Worm (Caenorhabditis elegans) whole organism, L4 larva: ENCODE measurements around the gene srh-219.

Experiments used
- F49E8.2 ChIP-seq: sonication (generic microtip); optimal IDR thresholded peaks from 2 replicates; lab custom pipeline; 2016; ENCODE audit warnings: missing compliant biosample characterization, mild to moderate bottlenecking, missing genetic modification characterization, borderline replicate concordance
- T26A8.4 ChIP-seq: fragments of 200-800 bp; sonication (Bioruptor generic); IDR thresholded peaks from 2 replicates; pipeline ENCODE4 v1.3.6; 2022; ENCODE audit warnings: missing genetic modification characterization, missing compliant biosample characterization
- Y105C5A.15 ChIP-seq: fragments of 200-800 bp; sonication (Bioruptor generic); IDR thresholded peaks from 2 replicates; pipeline ENCODE4 v1.3.6; 2022; ENCODE audit warnings: missing genetic modification characterization, missing compliant biosample characterization
- Y48G9A.11 ChIP-seq: fragments of 200-800 bp; sonication (Bioruptor generic); IDR thresholded peaks from 2 replicates; pipeline ENCODE4 v1.3.6; 2022; ENCODE audit warnings: missing genetic modification reagents, missing genetic modification characterization, missing compliant biosample characterization
- aha-1 ChIP-seq: fragments of 150-350 bp; peaks from one replicate; lab custom pipeline; 2014; ENCODE audit warnings: missing biosample characterization, missing genetic modification characterization
- aly-2 ChIP-seq: sonication (generic microtip); optimal IDR thresholded peaks from 2 replicates; lab custom pipeline; 2018; ENCODE audit warnings: missing biosample characterization, missing genetic modification characterization
- attf-4 ChIP-seq: sonication (generic microtip); optimal IDR thresholded peaks from 3 replicates; lab custom pipeline; 2017; ENCODE audit warnings: missing biosample characterization, missing genetic modification characterization
- ceh-32 ChIP-seq: sonication (generic microtip); optimal IDR thresholded peaks from 2 replicates; lab custom pipeline; 2016; ENCODE audit warnings: mild to moderate bottlenecking, missing genetic modification characterization, missing compliant biosample characterization; ENCODE audit not compliant: poor library complexity
- ceh-62 ChIP-seq: sonication (generic microtip); optimal IDR thresholded peaks from 2 replicates; lab custom pipeline; 2017; ENCODE audit warnings: missing biosample characterization, missing genetic modification characterization
- daf-16 ChIP-seq, 3 experiments: sonication (generic microtip); optimal IDR thresholded peaks; 2 replicates each; lab custom pipeline; 2016 to 2017; ENCODE audit warnings: missing genetic modification characterization in 3 of 3, missing genetic modification reagents in 3 of 3, mild to moderate bottlenecking in 2 of 3, missing compliant biosample characterization in 2 of 3, missing biosample characterization in 1 of 3, moderate library complexity in 1 of 3
- daf-19 ChIP-seq: fragments of 200-800 bp; sonication (Bioruptor generic); conservative IDR thresholded peaks from 2 replicates; pipeline ENCODE4 v1.3.6; 2022; ENCODE audit warnings: missing genetic modification characterization, missing compliant biosample characterization
- dmd-6 ChIP-seq: fragments of 200-800 bp; sonication (Bioruptor generic); IDR thresholded peaks from 2 replicates; pipeline ENCODE4 v1.3.6; 2022; ENCODE audit warnings: missing genetic modification reagents, missing genetic modification characterization, missing compliant biosample characterization
- dpl-1 ChIP-seq: fragments of 150-350 bp; optimal IDR thresholded peaks from 2 replicates; lab custom pipeline; 2014; ENCODE audit warnings: missing biosample characterization, missing genetic modification reagents, missing genetic modification characterization
- dve-1 ChIP-seq: sonication (generic microtip); optimal IDR thresholded peaks from 2 replicates; lab custom pipeline; 2017; ENCODE audit warnings: antibody characterized with exemption, mild to moderate bottlenecking, missing genetic modification characterization, missing compliant biosample characterization; ENCODE audit not compliant: insufficient read depth
- hlh-11 ChIP-seq: fragments of 200-800 bp; sonication (Bioruptor generic); optimal IDR thresholded peaks from 2 replicates; lab custom pipeline; 2018; ENCODE audit warnings: mild to moderate bottlenecking, missing genetic modification characterization, missing compliant biosample characterization
- hlh-30 ChIP-seq: sonication (generic microtip); optimal IDR thresholded peaks from 2 replicates; lab custom pipeline; 2017; ENCODE audit warnings: antibody characterized with exemption, mild to moderate bottlenecking, missing genetic modification characterization, missing compliant biosample characterization; ENCODE audit not compliant: insufficient read depth
- lin-39 ChIP-seq: fragments of 150-350 bp; optimal IDR thresholded peaks from 2 replicates; lab custom pipeline; 2014; ENCODE audit warnings: missing biosample characterization, missing genetic modification reagents, missing genetic modification characterization
- lsy-2 ChIP-seq, 2 experiments: fragments of 150-350 bp in 1 of 2; sonication (generic microtip) in 1 of 2; optimal IDR thresholded peaks; 2 replicates each; lab custom pipeline; 2014 to 2017; ENCODE audit warnings: missing biosample characterization in 2 of 2, missing genetic modification characterization in 2 of 2
- madf-9 ChIP-seq: fragments of 200-800 bp; sonication (Bioruptor generic); conservative IDR thresholded peaks from 2 replicates; pipeline ENCODE4 v1.3.6; 2022; ENCODE audit warnings: missing genetic modification reagents, missing genetic modification characterization, missing compliant biosample characterization
- mxl-3 ChIP-seq: fragments of 200-800 bp; sonication (Bioruptor generic); optimal IDR thresholded peaks from 2 replicates; lab custom pipeline; 2018; ENCODE audit warnings: mild to moderate bottlenecking, missing genetic modification characterization, missing compliant biosample characterization
- pha-4 ChIP-seq, 2 experiments: fragments of 150-350 bp in 1 of 2; fragments of 200-800 bp in 1 of 2; sonication (Bioruptor generic) in 1 of 2; IDR thresholded peaks in 1 of 2; optimal IDR thresholded peaks in 1 of 2; 2 replicates each; pipeline versions ENCODE4 v1.3.6 to Lab custom; 2014 to 2022; ENCODE audit warnings: missing genetic modification characterization in 2 of 2, missing genetic modification reagents in 2 of 2, missing biosample characterization in 1 of 2, missing compliant biosample characterization in 1 of 2
- pqm-1 ChIP-seq: sonication (generic microtip); optimal IDR thresholded peaks from 2 replicates; lab custom pipeline; 2017; ENCODE audit warnings: missing biosample characterization, missing genetic modification characterization
- sdz-12 ChIP-seq: fragments of 200-800 bp; sonication (Bioruptor generic); optimal IDR thresholded peaks from 2 replicates; lab custom pipeline; 2018; ENCODE audit warnings: mild to moderate bottlenecking, missing genetic modification characterization, missing compliant biosample characterization
- set-16 ChIP-seq: fragments of 200-800 bp; sonication (Bioruptor generic); IDR thresholded peaks from 2 replicates; pipeline ENCODE4 v1.3.6; 2022; ENCODE audit warnings: missing genetic modification reagents, missing genetic modification characterization, missing compliant biosample characterization
- spr-3 ChIP-seq: fragments of 200-800 bp; sonication (Bioruptor generic); optimal IDR thresholded peaks from 2 replicates; lab custom pipeline; 2018; ENCODE audit warnings: mild to moderate bottlenecking, missing genetic modification characterization, missing compliant biosample characterization
- unc-62 ChIP-seq, 3 experiments: fragments of 150-350 bp in 1 of 3; sonication (generic microtip); optimal IDR thresholded peaks in 2 of 3; peaks in 1 of 3; 1 replicate in 1 of 3; 2 replicates in 2 of 3; lab custom pipeline; 2014 to 2017; ENCODE audit warnings: missing biosample characterization in 3 of 3, missing genetic modification characterization in 3 of 3, missing genetic modification reagents in 3 of 3, missing genotype in 1 of 3
- zag-1 ChIP-seq: fragments of 150-350 bp; optimal IDR thresholded peaks from 2 replicates; lab custom pipeline; 2014; ENCODE audit warnings: missing biosample characterization, missing genetic modification characterization
- zip-11 ChIP-seq: fragments of 200-800 bp; sonication (Bioruptor generic); IDR thresholded peaks from 2 replicates; pipeline ENCODE4 v1.3.6; 2022; ENCODE audit warnings: missing genetic modification characterization, missing compliant biosample characterization

srh-219 gene

ce11 chrV:15515365-15515764 is 20.1 kb downstream of the srh-219 start (continued):
- TF ChIP-seq ceh-62 (tag; lab: Kevin White, UChicago) (no peak), aly-2 (tag; lab: Kevin White, UChicago) (no peak)

DNA sequence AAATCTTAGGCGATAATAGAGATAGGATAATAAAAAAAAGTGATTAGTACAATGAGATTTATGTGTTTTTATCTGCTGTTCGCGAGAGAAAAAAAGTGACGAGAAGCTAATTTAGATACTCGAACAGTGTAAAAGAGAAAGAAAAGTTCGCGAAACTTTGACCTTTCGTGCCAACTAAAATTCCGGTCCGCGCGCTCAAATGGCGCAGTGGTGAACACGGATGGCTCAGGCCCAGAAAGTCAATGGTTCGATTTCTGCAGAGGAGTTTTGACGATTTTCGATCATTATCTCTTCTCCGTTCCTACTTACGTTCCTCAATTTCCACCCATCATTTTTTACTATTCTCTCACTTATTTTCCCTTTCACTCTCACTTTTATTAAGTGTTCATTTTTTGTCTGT is 21.2 kb downstream of the srh-219 start:
- TF ChIP-seq zag-1 (tag; lab: Kevin White, UChicago) (no peak), set-16 (no peak)

DNA sequence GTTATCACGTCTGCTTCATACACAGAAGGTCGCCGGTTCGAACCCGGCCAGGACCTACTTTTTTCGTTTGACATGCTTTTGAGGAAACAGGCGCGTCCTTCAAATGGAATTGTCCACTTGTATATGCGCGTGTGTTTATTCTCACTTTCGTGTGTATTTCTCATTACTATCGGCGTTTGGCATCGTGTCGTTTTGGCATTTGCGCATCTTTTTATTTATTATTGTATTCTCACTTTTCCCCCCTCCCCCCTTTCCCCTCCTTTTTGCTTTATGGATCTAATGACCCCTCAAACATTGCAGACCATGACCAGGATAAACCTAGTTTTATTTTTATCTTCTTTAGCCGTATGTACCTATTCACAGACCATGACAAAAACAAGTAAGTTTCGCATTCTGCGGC is 22.1 kb downstream of the srh-219 start, which contains the start of gene F21A3.3:
F21A3.3 (plus strand) TSS at position 301 of the 400 bp plus-strand sequence.
- TF ChIP-seq madf-9 (GFP tag; lab: Robert Waterston, UW) (no peak), aha-1 (tag; lab: Kevin White, UChicago) (peak; percentile 86), spr-3 (no peak)

DNA sequence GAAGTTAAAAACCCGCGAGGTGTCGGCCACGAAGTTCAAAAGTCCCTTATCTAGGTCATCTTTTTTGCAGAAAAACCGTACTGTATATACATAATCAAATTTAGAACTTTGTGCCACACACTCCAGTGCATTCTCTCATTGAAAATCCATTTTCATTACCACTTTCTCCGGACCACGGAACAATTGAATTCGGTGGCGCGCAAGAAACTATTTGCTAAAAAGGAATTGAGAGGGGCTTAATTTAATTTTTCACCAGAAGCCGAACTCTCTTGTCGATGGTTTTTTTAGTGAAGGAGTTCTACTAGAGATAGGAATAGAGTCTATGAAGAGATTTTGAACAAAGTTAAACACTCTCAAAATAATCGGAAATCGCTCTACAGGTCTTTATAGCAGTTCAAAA is 24.6 kb downstream of the srh-219 start:
- TF ChIP-seq Y48G9A.11 (GFP tag; lab: Robert Waterston, UW) = no peak
- peak; percentile 56 for TF ChIP-seq aha-1 (tag; lab: Kevin White, UChicago)
- 0 out of 2 replicates have a peak, but pooled peaks have one; percentile 15 for TF ChIP-seq T26A8.4

DNA sequence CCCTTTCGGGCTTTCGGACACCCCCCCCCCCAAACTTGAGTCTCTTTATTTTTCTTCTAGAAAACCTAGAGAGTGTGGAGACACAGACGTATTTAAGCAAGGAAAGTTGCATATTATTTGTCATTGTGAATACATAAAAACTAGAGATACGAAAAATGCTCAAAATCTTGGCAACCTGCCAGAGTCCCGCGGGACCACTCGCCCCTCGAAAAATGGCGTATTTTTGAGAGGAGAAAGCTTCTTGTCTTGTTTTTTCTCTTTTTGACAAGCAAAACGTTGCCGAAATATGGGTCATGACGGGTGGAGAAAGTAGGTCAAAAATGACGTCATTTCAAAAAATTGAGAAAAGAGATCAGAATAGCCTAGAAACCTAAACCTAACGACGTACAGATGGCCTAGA is 25.1 kb downstream of the srh-219 start:
- peak in 1 of 2 experiments; percentile 87 for TF ChIP-seq unc-62 (GFP tag; optimal IDR thresholded peaks at IDR 0.05 in 1 of 2; lab: Kevin White, UChicago)
- no peak for TF ChIP-seq unc-62 (tag; optimal IDR thresholded peaks at IDR 0.05; lab: Kevin White, UChicago)
- no peak for TF ChIP-seq sdz-12 (GFP tag; lab: Kevin White, UChicago)

DNA sequence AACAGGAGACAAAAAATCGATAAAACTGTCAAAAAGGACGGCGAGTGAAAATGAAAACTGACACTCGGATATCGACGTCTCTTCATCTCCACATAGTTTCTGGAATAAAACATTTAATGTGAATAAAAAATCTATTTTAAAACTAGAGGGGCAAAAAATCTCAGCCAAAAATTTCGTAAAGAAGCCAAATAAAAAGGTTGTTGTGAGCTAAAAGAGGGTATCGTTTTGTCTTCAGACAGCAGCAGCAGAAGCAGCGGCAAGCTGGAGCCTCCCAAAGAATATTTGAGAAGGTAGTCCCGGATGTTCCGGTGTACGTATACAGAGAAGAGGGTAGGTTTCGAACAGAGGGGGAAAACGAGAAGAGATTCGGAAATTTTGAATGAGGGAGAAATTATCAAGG is 26.7 kb downstream of the srh-219 start, which contains the start of gene lgc-31:
lgc-31 (minus strand) TSS at position 101 of the 400 bp plus-strand sequence.
- TF ChIP-seq lin-39 (tag; lab: Kevin White, UChicago) (no peak), pha-4 (GFP tag; IDR thresholded peaks at IDR 0.05; lab: Robert Waterston, UW) (0 out of 2 replicates have a peak, but pooled peaks have one; percentile 13), pha-4 (tag; optimal IDR thresholded peaks at IDR 0.05; lab: Kevin White, UChicago) (no peak), attf-4 (tag; lab: Kevin White, UChicago) (no peak)

ce11 chrV:15529069-15529468 is 33.8 kb downstream of the srh-219 start, which contains the start of gene srh-276:
TSS of gene srh-276 (plus strand) at chrV:15529369.
- TF ChIP-seq ceh-32 (tag; lab: Kevin White, UChicago) (no peak), dpl-1 (GFP tag; lab: Kevin White, UChicago) (no peak), zip-11 (GFP tag; lab: Robert Waterston, UW) (no peak), mxl-3 (GFP tag; lab: Kevin White, UChicago) (no peak), F49E8.2 (tag; lab: Kevin White, UChicago) (no peak), unc-62 (GFP tag; optimal IDR thresholded peaks at IDR 0.05 in 1 of 2; lab: Kevin White, UChicago) (peak in 1 of 2 experiments; percentile 8), unc-62 (tag; optimal IDR thresholded peaks at IDR 0.05; lab: Kevin White, UChicago) (no peak), zag-1 (tag; lab: Kevin White, UChicago) (no peak), lsy-2 (tag; optimal IDR thresholded peaks at IDR 0.05; lab: Kevin White, UChicago) (no peak)

DNA sequence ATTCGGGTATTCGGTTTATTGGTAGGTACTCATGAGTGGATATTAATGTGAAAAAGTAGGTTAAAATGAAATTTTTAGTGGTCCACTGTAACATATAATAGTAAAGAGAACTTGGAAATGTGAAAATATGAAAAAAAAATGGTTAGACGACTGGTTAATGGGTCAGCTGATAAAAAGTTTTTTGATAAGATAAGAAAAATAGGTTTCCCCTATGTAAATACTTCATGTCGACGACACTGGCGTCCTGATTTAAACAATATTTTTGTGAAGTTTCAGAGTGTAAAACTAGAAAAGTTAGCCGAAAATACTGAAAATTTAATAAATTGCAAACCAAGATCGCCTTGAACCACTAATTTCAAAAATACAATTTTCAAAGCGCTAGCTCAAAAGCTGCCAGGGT is 37.8 kb downstream of the srh-219 start, which contains the start of gene F21A3.11:
F21A3.11 (minus strand) TSS at position 117 of the 400 bp plus-strand sequence.
- TF ChIP-seq daf-19 (GFP tag; lab: Robert Waterston, UW) (no peak), Y105C5A.15 (GFP tag; lab: Robert Waterston, UW) (no peak), pqm-1 (peak; percentile 40), daf-16 (GFP tag; optimal IDR thresholded peaks at IDR 0.05; lab: Kevin White, UChicago) (no peak), daf-16 (tag; optimal IDR thresholded peaks at IDR 0.05; lab: Kevin White, UChicago) (peak; percentile 78), dmd-6 (GFP tag; lab: Robert Waterston, UW) (peak; percentile 38; the same call in 1 of the 2 replicates), unc-62 (GFP tag; optimal IDR thresholded peaks at IDR 0.05 in 1 of 2; lab: Kevin White, UChicago) (no peak), unc-62 (tag; optimal IDR thresholded peaks at IDR 0.05; lab: Kevin White, UChicago) (no peak), hlh-30 (tag; lab: Kevin White, UChicago) (peak; percentile 14), hlh-11 (tag; lab: Kevin White, UChicago) (no peak), dve-1 (tag; lab: Kevin White, UChicago) (peak; percentile 45)
